Worm (Caenorhabditis elegans) whole organism, mixed stage, embryonic: ENCODE data around the gene nas-22.

Source experiments
- blmp-1 ChIP-seq: fragments of 150-350 bp; optimal IDR thresholded peaks from 2 replicates; lab custom pipeline; 2014; ENCODE audit warnings: missing biosample characterization, missing genetic modification characterization
- ces-1 ChIP-seq: fragments of 150-350 bp; optimal IDR thresholded peaks from 2 replicates; lab custom pipeline; 2014; ENCODE audit warnings: missing biosample characterization, missing genetic modification reagents, missing genetic modification characterization
- cnd-1 ChIP-seq: fragments of 200-800 bp; sonication (Bioruptor generic); optimal IDR thresholded peaks from 2 replicates; lab custom pipeline; 2018; ENCODE audit warnings: mild to moderate bottlenecking, missing genetic modification characterization, missing compliant biosample characterization
- drap-1 ChIP-seq: fragments of 200-800 bp; sonication (Bioruptor generic); optimal IDR thresholded peaks from 3 replicates; lab custom pipeline; 2018; ENCODE audit warnings: mild to moderate bottlenecking, missing genetic modification characterization, missing compliant biosample characterization
- lin-13 ChIP-seq: fragments of 150-350 bp; optimal IDR thresholded peaks from 2 replicates; lab custom pipeline; 2014; ENCODE audit warnings: missing biosample characterization, missing genetic modification characterization
- lsy-2 ChIP-seq: fragments of 150-350 bp; optimal IDR thresholded peaks from 2 replicates; lab custom pipeline; 2014; ENCODE audit warnings: missing biosample characterization, missing genetic modification characterization
- nhr-28 ChIP-seq: fragments of 150-350 bp; optimal IDR thresholded peaks from 2 replicates; lab custom pipeline; 2014; ENCODE audit warnings: missing biosample characterization, missing genetic modification characterization
- unc-62 ChIP-seq: fragments of 150-350 bp; optimal IDR thresholded peaks from 2 replicates; lab custom pipeline; 2014; ENCODE audit warnings: missing biosample characterization, missing genetic modification reagents, missing genetic modification characterization

- TF ChIP-seq blmp-1 (tag; lab: Kevin White, UChicago) (no peak), lsy-2 (tag; lab: Kevin White, UChicago) (no peak), lin-13 (tag; lab: Kevin White, UChicago) (no peak), nhr-28 (tag; lab: Kevin White, UChicago) (no peak), drap-1 (no peak), cnd-1 (tag; lab: Kevin White, UChicago) (no peak), ces-1 (no peak), unc-62 (GFP tag; lab: Kevin White, UChicago) (no peak)
These were observed 4.2 kb upstream of the nas-22 start, which contains the start of gene aat-6 for ce11 chrV:11470210-11470713.
